Worm (Caenorhabditis elegans) whole organism, L3 larva: ENCODE data around the gene srw-120.
"Not testable (repeated sequence)": the region's sequence is repeated elsewhere in the genome, so short reads cannot be mapped to it uniquely, and the experiment has no call there.

Source experiments
- R02D3.7 ChIP-seq: fragments of 150-350 bp; optimal IDR thresholded peaks from 2 replicates; lab custom pipeline; 2014; ENCODE audit warnings: missing biosample characterization, missing genetic modification characterization
- ZK546.5 ChIP-seq: sonication (generic microtip); optimal IDR thresholded peaks from 2 replicates; lab custom pipeline; 2017; ENCODE audit warnings: missing biosample characterization, missing genetic modification characterization
- aly-2 ChIP-seq: fragments of 150-350 bp; optimal IDR thresholded peaks from 2 replicates; lab custom pipeline; 2014; ENCODE audit warnings: missing biosample characterization, missing genetic modification characterization
- ceh-82 ChIP-seq: fragments of 150-350 bp; optimal IDR thresholded peaks from 2 replicates; lab custom pipeline; 2014; ENCODE audit warnings: missing biosample characterization, missing genetic modification characterization
- egl-27 ChIP-seq: sonication (generic microtip); optimal IDR thresholded peaks from 4 replicates; lab custom pipeline; 2017; ENCODE audit warnings: missing biosample characterization, missing genetic modification reagents, missing genetic modification characterization
- elt-1 ChIP-seq: fragments of 150-350 bp; optimal IDR thresholded peaks from 2 replicates; lab custom pipeline; 2014; ENCODE audit warnings: missing biosample characterization, missing genetic modification characterization
- elt-2 ChIP-seq: sonication (generic microtip); optimal IDR thresholded peaks from 2 replicates; lab custom pipeline; 2016; ENCODE audit warnings: missing genetic modification reagents, mild to moderate bottlenecking, missing genetic modification characterization, missing compliant biosample characterization
- elt-3 ChIP-seq, 3 experiments: fragments of 150-350 bp in 1 of 3; sonication (generic microtip) in 2 of 3; optimal IDR thresholded peaks; 2 replicates in 2 of 3; 4 replicates in 1 of 3; lab custom pipeline; 2014 to 2017; ENCODE audit warnings: missing biosample characterization in 3 of 3, missing genetic modification characterization in 3 of 3
- eor-1 ChIP-seq, 2 experiments: fragments of 150-350 bp; optimal IDR thresholded peaks; 2 replicates each; lab custom pipeline; 2014 to 2018; ENCODE audit warnings: missing biosample characterization in 2 of 2, missing genetic modification characterization in 2 of 2
- fkh-10 ChIP-seq: sonication (generic microtip); optimal IDR thresholded peaks from 2 replicates; lab custom pipeline; 2017; ENCODE audit warnings: missing biosample characterization, missing genetic modification reagents, missing genetic modification characterization
- fkh-2 ChIP-seq: fragments of 150-350 bp; optimal IDR thresholded peaks from 2 replicates; lab custom pipeline; 2014; ENCODE audit warnings: missing biosample characterization, missing genetic modification reagents, missing genetic modification characterization
- fos-1 ChIP-seq: fragments of 150-350 bp; optimal IDR thresholded peaks from 2 replicates; lab custom pipeline; 2014; ENCODE audit warnings: missing biosample characterization, missing genetic modification characterization
- hmg-11 ChIP-seq: sonication (generic microtip); optimal IDR thresholded peaks from 2 replicates; lab custom pipeline; 2016; ENCODE audit warnings: missing genetic modification characterization, missing compliant biosample characterization
- jun-1 ChIP-seq: fragments of 150-350 bp; optimal IDR thresholded peaks from 2 replicates; lab custom pipeline; 2014; ENCODE audit warnings: missing biosample characterization, missing genetic modification reagents, missing genetic modification characterization
- lin-15B ChIP-seq: fragments of 150-350 bp; optimal IDR thresholded peaks from 2 replicates; lab custom pipeline; 2014; ENCODE audit warnings: missing biosample characterization, missing genetic modification characterization
- lin-39 ChIP-seq: fragments of 150-350 bp; optimal IDR thresholded peaks from 2 replicates; lab custom pipeline; 2018; ENCODE audit warnings: missing biosample characterization, missing genetic modification reagents, missing genetic modification characterization
- lsy-12 ChIP-seq: sonication (generic microtip); optimal IDR thresholded peaks from 2 replicates; lab custom pipeline; 2016; ENCODE audit warnings: mild to moderate bottlenecking, missing genetic modification characterization, missing compliant biosample characterization
- mdl-1 ChIP-seq: fragments of 150-350 bp; optimal IDR thresholded peaks from 2 replicates; lab custom pipeline; 2014; ENCODE audit warnings: missing biosample characterization, missing genetic modification characterization
- mml-1 ChIP-seq: fragments of 150-350 bp; sonication (generic microtip); optimal IDR thresholded peaks from 3 replicates; lab custom pipeline; 2014; ENCODE audit warnings: missing biosample characterization, missing genetic modification characterization
- nfya-1 ChIP-seq: sonication (generic microtip); optimal IDR thresholded peaks from 2 replicates; lab custom pipeline; 2017; ENCODE audit warnings: missing genetic modification characterization, mild to moderate bottlenecking, missing compliant biosample characterization, antibody characterized with exemption, moderate library complexity; ENCODE audit not compliant: insufficient read depth
- nhr-11 ChIP-seq: fragments of 150-350 bp; optimal IDR thresholded peaks from 2 replicates; lab custom pipeline; 2014; ENCODE audit warnings: missing biosample characterization, missing genetic modification characterization
- nhr-12 ChIP-seq: fragments of 150-350 bp; optimal IDR thresholded peaks from 2 replicates; lab custom pipeline; 2014; ENCODE audit warnings: missing biosample characterization, missing genetic modification characterization
- nhr-23 ChIP-seq: fragments of 150-350 bp; optimal IDR thresholded peaks from 2 replicates; lab custom pipeline; 2014; ENCODE audit warnings: missing biosample characterization, missing genetic modification reagents, missing genetic modification characterization
- nhr-237 ChIP-seq: fragments of 150-350 bp; optimal IDR thresholded peaks from 2 replicates; lab custom pipeline; 2014; ENCODE audit warnings: missing biosample characterization, missing genetic modification characterization
- nhr-77 ChIP-seq: fragments of 150-350 bp; optimal IDR thresholded peaks from 2 replicates; lab custom pipeline; 2014; ENCODE audit warnings: missing biosample characterization, missing genetic modification characterization
- pqm-1 ChIP-seq: fragments of 150-350 bp; optimal IDR thresholded peaks from 2 replicates; lab custom pipeline; 2017; ENCODE audit warnings: missing biosample characterization, missing genetic modification characterization, inconsistent platforms
- sea-2 ChIP-seq: fragments of 150-350 bp; sonication (generic microtip); optimal IDR thresholded peaks from 4 replicates; lab custom pipeline; 2014; ENCODE audit warnings: missing biosample characterization, missing genetic modification reagents, missing genetic modification characterization
- skn-1 ChIP-seq: fragments of 150-350 bp; optimal IDR thresholded peaks from 2 replicates; lab custom pipeline; 2014; ENCODE audit warnings: missing biosample characterization, missing genetic modification characterization
- snpc-4 ChIP-seq: fragments of 150-350 bp; optimal IDR thresholded peaks from 2 replicates; lab custom pipeline; 2014; ENCODE audit warnings: missing biosample characterization, missing genetic modification characterization
- tbx-2 ChIP-seq: sonication (generic microtip); optimal IDR thresholded peaks from 2 replicates; lab custom pipeline; 2016; ENCODE audit warnings: mild to moderate bottlenecking, missing genetic modification characterization, missing compliant biosample characterization
- unc-62 ChIP-seq: fragments of 150-350 bp; sonication (generic microtip); optimal IDR thresholded peaks from 4 replicates; lab custom pipeline; 2014; ENCODE audit warnings: missing biosample characterization, missing genetic modification reagents, missing genetic modification characterization
- ztf-11 ChIP-seq: fragments of 150-350 bp; optimal IDR thresholded peaks from 2 replicates; lab custom pipeline; 2014; ENCODE audit warnings: missing biosample characterization, missing genetic modification characterization
- ztf-4 ChIP-seq: fragments of 150-350 bp; optimal IDR thresholded peaks from 2 replicates; lab custom pipeline; 2014; ENCODE audit warnings: missing biosample characterization, missing genetic modification characterization

srw-120 gene

DNA sequence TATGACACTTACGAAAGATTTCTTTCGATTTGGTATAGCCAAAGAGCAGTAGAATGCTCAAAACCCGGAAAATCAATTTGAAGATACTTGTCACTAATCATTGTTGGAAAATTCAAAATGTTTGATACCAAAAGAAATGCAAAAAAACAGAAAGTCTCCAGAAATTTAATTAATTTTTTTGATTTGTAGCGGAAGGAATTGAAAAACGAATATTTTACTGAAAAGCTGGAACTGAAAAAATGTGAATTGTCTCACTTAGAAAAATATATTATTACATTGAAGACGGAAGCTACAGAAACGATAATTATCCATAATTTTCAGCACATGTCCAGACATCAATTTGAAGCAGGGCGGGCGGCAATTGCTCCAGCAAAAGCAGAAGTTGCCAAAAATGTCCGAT, 33.0 kb downstream of the srw-120 start, which contains the start of gene srw-138:
srw-138 (minus strand) TSS at position 101 of the 400 bp plus-strand sequence.
- TF ChIP-seq R02D3.7 (tag; lab: Kevin White, UChicago) (no peak), hmg-11 (tag; lab: Kevin White, UChicago) (no peak), sea-2 (GFP tag; lab: Kevin White, UChicago) (no peak), ceh-82 (tag; lab: Kevin White, UChicago) (no peak), lin-39 (tag; lab: Kevin White, UChicago) (no peak), nhr-23 (tag; lab: Kevin White, UChicago) (no peak), egl-27 (tag; lab: Kevin White, UChicago) (no peak), nhr-12 (tag; lab: Kevin White, UChicago) (no peak), pqm-1 (tag; lab: Kevin White, UChicago) (no peak), unc-62 (GFP tag; lab: Kevin White, UChicago) (no peak), elt-2 (tag; lab: Kevin White, UChicago) (no peak), ztf-4 (no peak), tbx-2 (tag; lab: Kevin White, UChicago) (no peak)

DNA sequence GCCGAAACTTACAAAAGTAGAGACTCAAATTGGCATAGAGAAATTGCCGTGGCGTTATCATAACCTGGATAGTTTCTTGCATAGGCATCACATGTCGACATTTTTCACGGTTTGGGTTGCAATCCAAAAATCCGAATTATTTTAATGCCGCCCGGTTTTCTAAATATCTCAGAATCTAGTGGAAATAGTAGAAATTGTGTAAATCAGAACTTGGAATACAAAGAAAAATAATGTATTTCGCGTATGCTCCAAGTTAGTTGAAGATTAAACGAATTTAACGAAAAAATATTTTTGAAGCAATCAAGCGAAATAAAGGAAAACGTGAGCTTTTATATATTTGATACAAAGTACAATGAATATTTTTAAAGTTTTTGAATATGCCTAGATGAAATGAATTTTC, 35.1 kb downstream of the srw-120 start, which contains the start of gene srw-144:
srw-144 (minus strand) TSS at position 101 of the 400 bp plus-strand sequence.
- no peak for TF ChIP-seq nhr-11
- no peak for TF ChIP-seq nhr-23 (tag; lab: Kevin White, UChicago)
- no peak for TF ChIP-seq elt-3 (tag; optimal IDR thresholded peaks at IDR 0.05; lab: Kevin White, UChicago)
- no peak for TF ChIP-seq unc-62 (GFP tag; lab: Kevin White, UChicago)
- no peak for TF ChIP-seq ceh-82 (tag; lab: Kevin White, UChicago)
- TF ChIP-seq eor-1 (tag; optimal IDR thresholded peaks at IDR 0.05; lab: Kevin White, UChicago) = no peak
- no peak for TF ChIP-seq aly-2 (tag; lab: Kevin White, UChicago)
- TF ChIP-seq fkh-2 = no peak
- no peak for TF ChIP-seq hmg-11 (tag; lab: Kevin White, UChicago)

DNA sequence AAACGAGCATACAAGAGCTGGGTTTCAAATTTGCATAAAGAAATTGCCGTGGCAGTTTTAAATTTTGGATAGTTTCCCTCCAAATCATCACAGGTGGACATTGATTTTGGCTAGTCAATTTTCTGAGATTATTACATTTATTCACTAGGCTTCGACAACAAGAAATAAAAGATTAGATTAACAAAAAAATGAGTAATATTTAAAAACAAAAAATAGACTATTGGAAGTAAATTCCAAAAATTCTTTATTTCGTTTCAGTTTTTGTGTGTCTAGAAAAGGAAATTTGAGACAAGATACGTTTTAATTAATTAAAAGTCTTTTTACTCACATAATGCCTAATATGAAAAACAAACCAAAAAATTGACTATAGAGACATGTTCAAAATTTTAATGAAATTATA, 37.8 kb downstream of the srw-120 start, which contains the start of gene srw-142:
srw-142 (minus strand) TSS at position 101 of the 400 bp plus-strand sequence.
- no peak for TF ChIP-seq nhr-237 (tag; lab: Kevin White, UChicago)
- TF ChIP-seq elt-1 (tag; lab: Kevin White, UChicago) = no peak
- TF ChIP-seq nfya-1 (tag; lab: Kevin White, UChicago) = no peak
- TF ChIP-seq nhr-12 (tag; lab: Kevin White, UChicago) = no peak
- TF ChIP-seq egl-27 (tag; lab: Kevin White, UChicago) = no peak
- TF ChIP-seq ZK546.5 (tag; lab: Kevin White, UChicago) = no peak
- TF ChIP-seq lin-39 (tag; lab: Kevin White, UChicago) = no peak
- TF ChIP-seq ztf-4 = no peak
- TF ChIP-seq pqm-1 (tag; lab: Kevin White, UChicago) = no peak
- TF ChIP-seq fos-1 (tag; lab: Kevin White, UChicago) = no peak
- no peak for TF ChIP-seq elt-3 (tag; optimal IDR thresholded peaks at IDR 0.05; lab: Kevin White, UChicago)
- no peak for TF ChIP-seq ztf-11

DNA sequence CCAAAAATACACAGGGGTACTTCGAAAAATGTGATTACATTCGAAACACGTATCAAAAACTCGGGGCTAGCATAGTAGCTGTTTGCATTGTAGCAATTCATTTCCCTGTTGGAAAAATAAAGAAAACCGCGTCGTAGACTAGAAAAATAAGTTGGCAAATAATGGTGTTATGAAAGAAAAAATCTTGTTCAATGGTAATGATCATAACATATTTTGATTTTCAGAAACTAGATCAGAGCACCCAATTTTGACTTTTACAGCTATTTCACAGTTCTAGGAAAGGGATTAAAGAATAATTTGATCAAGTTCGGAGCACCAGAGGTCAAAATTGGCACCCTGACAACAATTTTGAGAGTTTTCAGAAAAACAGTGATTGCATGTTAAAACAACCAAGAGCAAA, 40.7 kb downstream of the srw-120 start, which contains the start of gene srh-248:
srh-248 (minus strand) TSS at position 101 of the 400 bp plus-strand sequence.
- not testable (repeated sequence) for TF ChIP-seq nhr-11; snpc-4; ceh-82 (tag; lab: Kevin White, UChicago)

DNA sequence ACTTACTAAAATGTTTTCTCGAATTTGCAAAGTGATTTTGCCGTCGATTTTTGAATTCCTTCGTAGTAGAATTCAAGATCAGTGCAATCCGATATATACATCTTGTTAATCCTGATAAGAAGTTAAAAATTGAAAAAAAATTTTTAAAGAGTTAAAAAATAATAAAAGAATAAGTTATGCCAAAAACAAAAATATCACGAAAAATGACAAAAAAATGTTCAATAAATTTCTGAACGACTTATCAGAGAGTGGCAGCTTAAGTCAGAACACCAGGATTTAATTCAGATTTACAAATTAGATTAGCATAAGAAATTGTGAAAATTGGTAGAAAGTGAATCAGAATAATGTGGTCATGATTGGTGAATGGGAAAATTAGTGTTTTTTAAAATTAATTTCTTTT, 43.9 kb downstream of the srw-120 start, which contains the start of gene srw-122:
srw-122 (minus strand) TSS at position 101 of the 400 bp plus-strand sequence.
- not testable (repeated sequence) for TF ChIP-seq elt-3 (tag; optimal IDR thresholded peaks at IDR 0.05; lab: Kevin White, UChicago); mml-1; sea-2 (GFP tag; lab: Kevin White, UChicago)

DNA sequence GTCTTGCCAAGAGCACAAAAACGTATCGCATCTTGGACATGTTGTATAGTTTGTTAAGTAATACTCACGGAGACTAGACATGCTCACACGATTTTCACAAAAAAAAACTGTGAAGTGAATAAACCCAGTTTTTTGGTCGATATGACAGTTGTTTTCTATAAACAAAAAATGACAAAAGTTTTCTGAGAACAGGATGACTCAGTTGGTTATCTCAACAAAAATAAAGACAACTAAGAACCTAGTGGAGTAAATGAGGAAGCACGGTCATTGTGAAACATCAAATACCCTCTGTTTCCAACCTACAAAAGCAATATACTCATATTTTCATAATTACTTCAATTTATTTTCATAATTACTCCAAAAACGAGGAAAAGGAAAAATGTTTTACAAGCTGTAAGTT, 50.4 kb downstream of the srw-120 start, which contains the start of gene srh-87:
srh-87 (minus strand) TSS at position 101 of the 400 bp plus-strand sequence.
- TF ChIP-seq nhr-237 (tag; lab: Kevin White, UChicago) = no peak
- no peak for TF ChIP-seq snpc-4
- TF ChIP-seq fkh-10 (GFP tag; lab: Kevin White, UChicago) = no peak
- TF ChIP-seq elt-3 (tag; optimal IDR thresholded peaks at IDR 0.05; lab: Kevin White, UChicago) = no peak
- TF ChIP-seq elt-1 (tag; lab: Kevin White, UChicago) = no peak
- no peak for TF ChIP-seq skn-1 (tag; lab: Kevin White, UChicago)
- no peak for TF ChIP-seq lin-39 (tag; lab: Kevin White, UChicago)
- TF ChIP-seq pqm-1 (tag; lab: Kevin White, UChicago) = no peak
- no peak for TF ChIP-seq lin-15B (tag; lab: Kevin White, UChicago)
- no peak for TF ChIP-seq mdl-1 (tag; lab: Kevin White, UChicago)
- TF ChIP-seq sea-2 (GFP tag; lab: Kevin White, UChicago) = no peak
- no peak for TF ChIP-seq egl-27 (tag; lab: Kevin White, UChicago)
- no peak for TF ChIP-seq nhr-77 (tag; lab: Kevin White, UChicago)
- TF ChIP-seq jun-1 (tag; lab: Kevin White, UChicago) = no peak
- no peak for TF ChIP-seq ztf-4
- TF ChIP-seq lsy-12 = no peak
- TF ChIP-seq eor-1 (tag; optimal IDR thresholded peaks at IDR 0.05; lab: Kevin White, UChicago) = no peak
